Fruit fly (Drosophila melanogaster) whole organism, embryonic: ENCODE measurements around the gene CG15461.
A peak's percentile ranks its signal among the peaks of the same experiment; 100 is the strongest.

ENCODE experiments used
- Ada2b ChIP-seq: fragments of 200-800 bp; sonication (Bioruptor generic); IDR thresholded peaks from 2 replicates; pipeline ENCODE4 v1.3.6; 2022; ENCODE audit warnings: missing biosample characterization, missing genetic modification characterization
- Antp ChIP-seq: fragments of 200-800 bp; sonication (Bioruptor generic); optimal IDR thresholded peaks from 3 replicates; lab custom pipeline; 2016; ENCODE audit warnings: missing biosample characterization, missing genetic modification characterization
- Bteb2 ChIP-seq: fragments of 200-800 bp; sonication (Bioruptor generic); optimal IDR thresholded peaks from 2 replicates; lab custom pipeline; 2016; ENCODE audit warnings: missing biosample characterization, missing genetic modification characterization
- CG12219 ChIP-seq: fragments of 200-800 bp; sonication (Bioruptor generic); optimal IDR thresholded peaks from 3 replicates; lab custom pipeline; 2018; ENCODE audit warnings: missing biosample characterization, mild to moderate bottlenecking, missing genetic modification characterization
- CG12769 ChIP-seq: fragments of 200-800 bp; sonication (Bioruptor generic); optimal IDR thresholded peaks from 2 replicates; lab custom pipeline; 2019; ENCODE audit warnings: missing biosample characterization, mild to moderate bottlenecking, missing genetic modification characterization, moderate library complexity
- CG14860 ChIP-seq: fragments of 200-800 bp; sonication (Bioruptor generic); IDR thresholded peaks from 3 replicates; pipeline ENCODE4 v1.3.6; 2022; ENCODE audit warnings: missing biosample characterization, missing genetic modification characterization; ENCODE audit not compliant: partially characterized antibody
- CG16863 ChIP-seq: fragments of 200-800 bp; sonication (Bioruptor generic); optimal IDR thresholded peaks from 3 replicates; lab custom pipeline; 2016; ENCODE audit warnings: missing biosample characterization, missing genetic modification characterization
- CG17186 ChIP-seq: fragments of 200-800 bp; sonication (Bioruptor generic); optimal IDR thresholded peaks from 3 replicates; lab custom pipeline; 2017; ENCODE audit warnings: missing biosample characterization, missing genetic modification reagents, missing genetic modification characterization
- CG17359 ChIP-seq: fragments of 200-800 bp; sonication (Bioruptor generic); optimal IDR thresholded peaks from 3 replicates; lab custom pipeline; 2018; ENCODE audit warnings: missing biosample characterization, mild to moderate bottlenecking, missing genetic modification characterization, moderate library complexity
- CG17612 ChIP-seq: fragments of 200-800 bp; sonication (Bioruptor generic); IDR thresholded peaks from 2 replicates; pipeline ENCODE4 v1.3.6; 2022; ENCODE audit warnings: missing biosample characterization, missing genetic modification characterization
- CG1792 ChIP-seq: fragments of 200-800 bp; sonication (Bioruptor generic); optimal IDR thresholded peaks from 2 replicates; lab custom pipeline; 2016; ENCODE audit warnings: missing biosample characterization, missing genetic modification characterization
- CG33213 ChIP-seq: fragments of 200-800 bp; sonication (Bioruptor generic); optimal IDR thresholded peaks from 3 replicates; lab custom pipeline; 2016; ENCODE audit warnings: missing biosample characterization, missing genetic modification characterization
- CG4424 ChIP-seq: fragments of 200-800 bp; sonication (Bioruptor generic); optimal IDR thresholded peaks from 3 replicates; lab custom pipeline; 2016; ENCODE audit warnings: missing biosample characterization, missing genetic modification characterization
- CG5953 ChIP-seq: fragments of 200-800 bp; sonication (Bioruptor generic); IDR thresholded peaks from 2 replicates; pipeline ENCODE4 v1.3.6; 2022; ENCODE audit warnings: missing biosample characterization, missing genetic modification characterization
- CG6654 ChIP-seq: fragments of 200-800 bp; sonication (Bioruptor generic); optimal IDR thresholded peaks from 2 replicates; lab custom pipeline; 2017; ENCODE audit warnings: missing biosample characterization, mild to moderate bottlenecking, missing genetic modification characterization
- Dref ChIP-seq: fragments of 200-800 bp; sonication (Bioruptor generic); IDR thresholded peaks from 2 replicates; pipeline ENCODE4 v1.3.6; 2022; ENCODE audit warnings: missing biosample characterization, missing genetic modification characterization
- E2f1 ChIP-seq: fragments of 200-800 bp; sonication (Bioruptor generic); IDR thresholded peaks from 2 replicates; pipeline ENCODE4 v1.3.6; 2022; ENCODE audit warnings: missing biosample characterization, missing genetic modification characterization
- Gsc ChIP-seq: fragments of 200-800 bp; sonication (Bioruptor generic); IDR thresholded peaks from 2 replicates; pipeline ENCODE4 v1.3.6; 2022; ENCODE audit warnings: missing biosample characterization, missing genetic modification characterization
- HmgD ChIP-seq: fragments of 200-800 bp; sonication (Bioruptor generic); optimal IDR thresholded peaks from 3 replicates; lab custom pipeline; 2016; ENCODE audit warnings: missing biosample characterization, missing genetic modification characterization
- Hsf ChIP-seq: fragments of 200-800 bp; sonication (Bioruptor generic); optimal IDR thresholded peaks from 3 replicates; lab custom pipeline; 2016; ENCODE audit warnings: missing biosample characterization, missing genetic modification characterization
- Myb ChIP-seq: fragments of 200-800 bp; sonication (Bioruptor generic); optimal IDR thresholded peaks from 2 replicates; lab custom pipeline; 2016; ENCODE audit warnings: missing biosample characterization, missing genetic modification characterization
- NC2α ChIP-seq: fragments of 200-800 bp; sonication (Bioruptor generic); optimal IDR thresholded peaks from 2 replicates; lab custom pipeline; 2016; ENCODE audit warnings: missing biosample characterization, missing genetic modification characterization
- Nf-YB ChIP-seq: fragments of 200-800 bp; sonication (Bioruptor generic); optimal IDR thresholded peaks from 3 replicates; lab custom pipeline; 2019; ENCODE audit warnings: missing biosample characterization, mild to moderate bottlenecking, missing genetic modification characterization, moderate library complexity
- NfI ChIP-seq: fragments of 200-800 bp; sonication (Bioruptor generic); optimal IDR thresholded peaks from 3 replicates; lab custom pipeline; 2018; ENCODE audit warnings: missing biosample characterization, mild to moderate bottlenecking, missing genetic modification characterization, moderate library complexity
- Ptx1 ChIP-seq: fragments of 200-800 bp; sonication (Bioruptor generic); IDR thresholded peaks from 2 replicates; pipeline ENCODE4 v1.3.6; 2022; ENCODE audit warnings: missing biosample characterization, missing genetic modification characterization
- Rfx ChIP-seq: fragments of 200-800 bp; sonication (Bioruptor generic); IDR thresholded peaks from 2 replicates; pipeline ENCODE4 v1.3.6; 2022; ENCODE audit warnings: missing biosample characterization, missing genetic modification characterization
- Vsx1 ChIP-seq: fragments of 200-800 bp; sonication (Bioruptor generic); optimal IDR thresholded peaks from 2 replicates; lab custom pipeline; 2017; ENCODE audit warnings: missing biosample characterization, mild to moderate bottlenecking, missing genetic modification characterization, missing genetic modification reagents
- amos ChIP-seq: fragments of 200-800 bp; sonication (Bioruptor generic); IDR thresholded peaks from 2 replicates; pipeline ENCODE4 v1.3.6; 2022; ENCODE audit warnings: missing biosample characterization, missing genetic modification characterization; ENCODE audit not compliant: partially characterized antibody
- ap ChIP-seq: fragments of 200-800 bp; sonication (Bioruptor generic); IDR thresholded peaks from 2 replicates; pipeline ENCODE4 v1.3.6; 2022; ENCODE audit warnings: missing biosample characterization, missing genetic modification characterization
- bab2 ChIP-seq: fragments of 200-800 bp; sonication (Bioruptor generic); optimal IDR thresholded peaks from 2 replicates; lab custom pipeline; 2016; ENCODE audit warnings: missing biosample characterization, missing genetic modification characterization
- ci ChIP-seq: fragments of 200-800 bp; sonication (Bioruptor generic); IDR thresholded peaks from 3 replicates; pipeline ENCODE4 v1.3.6; 2022; ENCODE audit warnings: missing biosample characterization, missing genetic modification characterization
- croc ChIP-seq: fragments of 200-800 bp; sonication (Bioruptor generic); conservative IDR thresholded peaks from 3 replicates; pipeline ENCODE4 v1.3.6; 2022; ENCODE audit warnings: missing biosample characterization, missing genetic modification characterization
- da ChIP-seq: fragments of 200-800 bp; sonication (Bioruptor generic); optimal IDR thresholded peaks from 2 replicates; lab custom pipeline; 2016; ENCODE audit warnings: missing biosample characterization, missing genetic modification characterization
- disco-r ChIP-seq: fragments of 200-800 bp; sonication (Bioruptor generic); optimal IDR thresholded peaks from 2 replicates; lab custom pipeline; 2016; ENCODE audit warnings: missing biosample characterization, missing genetic modification characterization
- fd64A ChIP-seq: fragments of 200-800 bp; sonication (Bioruptor generic); optimal IDR thresholded peaks from 3 replicates; lab custom pipeline; 2018; ENCODE audit warnings: missing biosample characterization, mild to moderate bottlenecking, missing genetic modification characterization
- inv ChIP-seq: fragments of 200-800 bp; sonication (Bioruptor generic); IDR thresholded peaks from 2 replicates; pipeline ENCODE4 v1.3.6; 2022; ENCODE audit warnings: missing biosample characterization, missing genetic modification characterization; ENCODE audit not compliant: partially characterized antibody
- ken ChIP-seq: fragments of 200-800 bp; sonication (Bioruptor generic); IDR thresholded peaks from 3 replicates; pipeline ENCODE4 v1.3.6; 2022; ENCODE audit warnings: missing biosample characterization, missing genetic modification characterization
- lilli ChIP-seq: fragments of 200-800 bp; sonication (Bioruptor generic); optimal IDR thresholded peaks from 3 replicates; lab custom pipeline; 2016; ENCODE audit warnings: missing biosample characterization, missing genetic modification characterization
- odd ChIP-seq: fragments of 200-800 bp; sonication (Bioruptor generic); optimal IDR thresholded peaks from 2 replicates; lab custom pipeline; 2017; ENCODE audit warnings: missing biosample characterization, mild to moderate bottlenecking, missing genetic modification characterization
- pan ChIP-seq, 4 experiments: fragments of >200 bp in 3 of 4; fragments of 200-800 bp in 1 of 4; sonication (Bioruptor generic) in 1 of 4; optimal IDR thresholded peaks in 3 of 4; IDR thresholded peaks in 1 of 4; 2 replicates each; pipeline versions ENCODE4 v1.3.6 to Lab custom; 2017 to 2022; ENCODE audit warnings: missing biosample characterization in 2 of 4, missing genetic modification characterization in 2 of 4, mixed read lengths in 1 of 4
- pzg ChIP-seq: fragments of 200-800 bp; sonication (Bioruptor generic); optimal IDR thresholded peaks from 3 replicates; lab custom pipeline; 2018; ENCODE audit warnings: missing biosample characterization, mild to moderate bottlenecking, missing genetic modification characterization, moderate library complexity
- ro ChIP-seq: fragments of 200-800 bp; sonication (Bioruptor generic); IDR thresholded peaks from 2 replicates; pipeline ENCODE4 v1.3.6; 2022; ENCODE audit warnings: missing biosample characterization, missing genetic modification characterization
- shn ChIP-seq: fragments of 200-800 bp; sonication (Bioruptor generic); optimal IDR thresholded peaks from 3 replicates; lab custom pipeline; 2016; ENCODE audit warnings: missing biosample characterization, missing genetic modification characterization
- sna ChIP-seq: fragments of 200-800 bp; sonication (Bioruptor generic); IDR thresholded peaks from 2 replicates; pipeline ENCODE4 v1.3.6; 2022; ENCODE audit warnings: missing biosample characterization, missing genetic modification characterization; ENCODE audit not compliant: partially characterized antibody
- sug ChIP-seq: fragments of 200-800 bp; optimal IDR thresholded peaks from 2 replicates; lab custom pipeline; 2019; ENCODE audit warnings: missing biosample characterization, mild to moderate bottlenecking, missing genetic modification characterization, moderate library complexity
- trh ChIP-seq: fragments of 200-800 bp; sonication (Bioruptor generic); optimal IDR thresholded peaks from 2 replicates; lab custom pipeline; 2016; ENCODE audit warnings: missing biosample characterization, missing genetic modification characterization
- unc-4 ChIP-seq: fragments of 200-800 bp; sonication (Bioruptor generic); IDR thresholded peaks from 2 replicates; pipeline ENCODE4 v1.3.6; 2022; ENCODE audit warnings: missing biosample characterization, missing genetic modification characterization; ENCODE audit not compliant: partially characterized antibody
- vvl ChIP-seq: fragments of 200-800 bp; sonication (Bioruptor generic); IDR thresholded peaks from 2 replicates; pipeline ENCODE4 v1.3.6; 2022; ENCODE audit warnings: missing biosample characterization, missing genetic modification characterization
- z ChIP-seq: fragments of 200-800 bp; sonication (Bioruptor generic); IDR thresholded peaks from 3 replicates; pipeline ENCODE4 v1.3.6; 2022; ENCODE audit warnings: missing biosample characterization, missing genetic modification characterization
- zen2 ChIP-seq: fragments of 200-800 bp; sonication (Bioruptor generic); IDR thresholded peaks from 3 replicates; pipeline ENCODE4 v1.3.6; 2022; ENCODE audit warnings: missing biosample characterization, missing genetic modification characterization; ENCODE audit not compliant: partially characterized antibody

The CG15461 gene

dm6 chrX:20524754-20525236 is 38.8 kb downstream of the CG15461 start, which contains the start of gene Tak1 (continued):
- TF ChIP-seq CG6654 (GFP tag; lab: Kevin White, UChicago) (peak; percentile 17), sug (tag; lab: Kevin White, UChicago) (peak; percentile 60), Dref (GFP tag; lab: Robert Waterston, UW) (peak; percentile 84), inv (GFP tag; lab: Robert Waterston, UW) (peak; percentile 59), NfI (GFP tag; lab: Kevin White, UChicago) (peak; percentile 50), CG33213 (GFP tag; lab: Kevin White, UChicago) (peak; percentile 69), Hsf (GFP tag; lab: Kevin White, UChicago) (peak; percentile 69), Vsx1 (GFP tag; lab: Kevin White, UChicago) (no peak), trh (no peak), ci (GFP tag; lab: Robert Waterston, UW) (peak; percentile 79), unc-4 (GFP tag; lab: Robert Waterston, UW) (peak; percentile 72), Antp (GFP tag; lab: Kevin White, UChicago) (peak; percentile 67), CG17612 (GFP tag; lab: Robert Waterston, UW) (no peak), Bteb2 (GFP tag; lab: Kevin White, UChicago) (no peak), disco-r (peak; percentile 1), CG16863 (GFP tag; lab: Kevin White, UChicago) (peak; percentile 55), shn (peak; percentile 22), vvl (GFP tag; lab: Robert Waterston, UW) (peak; percentile 62; the same call in 1 of the 2 replicates), HmgD (peak; percentile 19), lilli (GFP tag; lab: Kevin White, UChicago) (peak; percentile 71), Ptx1 (GFP tag; lab: Robert Waterston, UW) (peak; percentile 46), NC2α (GFP tag; lab: Kevin White, UChicago) (peak; percentile 13), CG14860 (peak; percentile 82), Rfx (GFP tag; lab: Robert Waterston, UW) (peak; percentile 79), pzg (GFP tag; lab: Kevin White, UChicago) (peak; percentile 63), CG5953 (GFP tag; lab: Robert Waterston, UW) (no peak), pan (optimal IDR thresholded peaks at IDR 0.05; lab: Kevin White, UChicago) (no peak), pan (GFP tag; optimal IDR thresholded peaks at IDR 0.05 in 1 of 2, IDR thresholded peaks at IDR 0.05 in 1 of 2) (peak in 1 of 2 experiments; percentile 45), odd (GFP tag; lab: Kevin White, UChicago) (no peak), z (GFP tag; lab: Robert Waterston, UW) (no peak), CG12219 (GFP tag; lab: Kevin White, UChicago) (peak; percentile 31), CG17186 (peak; percentile 43), ken (GFP tag; lab: Robert Waterston, UW) (0 out of 3 replicates have a peak, but pooled peaks have one; percentile 63), fd64A (GFP tag; lab: Kevin White, UChicago) (no peak), CG4424 (GFP tag; lab: Kevin White, UChicago) (peak; percentile 33), croc (GFP tag; lab: Robert Waterston, UW) (peak; percentile 19; the same call in 1 of the 3 replicates), da (GFP tag; lab: Kevin White, UChicago) (no peak), sna (GFP tag; lab: Robert Waterston, UW) (peak; percentile 84; the same call in 1 of the 2 replicates), ap (GFP tag; lab: Robert Waterston, UW) (0 out of 2 replicates have a peak, but pooled peaks have one; percentile 19), CG17359 (tag; lab: Kevin White, UChicago) (peak; percentile 35), CG12769 (tag; lab: Kevin White, UChicago) (peak; percentile 54), amos (peak; percentile 63), zen2 (peak; percentile 62), E2f1 (GFP tag; lab: Robert Waterston, UW) (peak; percentile 58), Myb (GFP tag; lab: Kevin White, UChicago) (peak; percentile 67), Ada2b (GFP tag; lab: Robert Waterston, UW) (peak; percentile 27; the same call in 1 of the 2 replicates), bab2 (peak; percentile 41), Nf-YB (GFP tag; lab: Kevin White, UChicago) (peak; percentile 10), CG1792 (GFP tag; lab: Kevin White, UChicago) (peak; percentile 43), ro (GFP tag; lab: Robert Waterston, UW) (no peak), Gsc (GFP tag; lab: Robert Waterston, UW) (no peak)
